Worm (Caenorhabditis elegans) whole organism, L1 larva: ENCODE data around the gene eif-3.L.
A peak's percentile ranks its signal among the peaks of the same experiment; 100 is the strongest.

Experiments used
- C34B4.2 ChIP-seq: sonication (generic microtip); optimal IDR thresholded peaks from 2 replicates; lab custom pipeline; 2017; ENCODE audit warnings: mild to moderate bottlenecking, missing genetic modification characterization, missing compliant biosample characterization
- elt-2 ChIP-seq: sonication (generic microtip); optimal IDR thresholded peaks from 2 replicates; lab custom pipeline; 2016; ENCODE audit warnings: missing genetic modification characterization, mild to moderate bottlenecking, inconsistent platforms, missing compliant biosample characterization, missing genetic modification reagents
- lsy-2 ChIP-seq, 2 experiments: fragments of 150-350 bp; optimal IDR thresholded peaks; 2 replicates each; lab custom pipeline; 2014; ENCODE audit warnings: missing biosample characterization in 2 of 2, missing genetic modification characterization in 2 of 2
- mab-9 ChIP-seq: fragments of 200-800 bp; sonication (Bioruptor generic); IDR thresholded peaks from 2 replicates; pipeline ENCODE4 v1.3.6; 2022; ENCODE audit warnings: missing genetic modification reagents, missing genetic modification characterization, missing compliant biosample characterization
- nhr-237 ChIP-seq: fragments of 150-350 bp; optimal IDR thresholded peaks from 2 replicates; lab custom pipeline; 2014; ENCODE audit warnings: missing biosample characterization, missing genetic modification characterization
- pag-3 ChIP-seq: sonication (generic microtip); optimal IDR thresholded peaks from 2 replicates; lab custom pipeline; 2017; ENCODE audit warnings: missing genetic modification characterization, mild to moderate bottlenecking, missing compliant biosample characterization, antibody characterized with exemption, borderline replicate concordance; ENCODE audit not compliant: insufficient read depth
- pax-3 ChIP-seq: fragments of 200-800 bp; sonication (Bioruptor generic); optimal IDR thresholded peaks from 2 replicates; lab custom pipeline; 2018; ENCODE audit warnings: mild to moderate bottlenecking, missing genetic modification characterization, moderate library complexity, missing compliant biosample characterization
- rnt-1 ChIP-seq: sonication (generic microtip); optimal IDR thresholded peaks from 2 replicates; lab custom pipeline; 2016; ENCODE audit warnings: mild to moderate bottlenecking, missing genetic modification characterization, moderate library complexity, missing compliant biosample characterization
- sox-4 ChIP-seq: sonication (generic microtip); optimal IDR thresholded peaks from 2 replicates; lab custom pipeline; 2016; ENCODE audit warnings: missing genetic modification characterization, missing compliant biosample characterization
- sptf-1 ChIP-seq: fragments of 150-350 bp; optimal IDR thresholded peaks from 2 replicates; lab custom pipeline; 2014; ENCODE audit warnings: missing biosample characterization, missing genetic modification characterization
- tbx-2 ChIP-seq: sonication (generic microtip); optimal IDR thresholded peaks from 2 replicates; lab custom pipeline; 2016; ENCODE audit warnings: missing genetic modification characterization, missing compliant biosample characterization

ce11 chrII:5585788-5586187 is 36.5 kb downstream of the eif-3.L start, which contains the start of gene lys-8:
- TF ChIP-seq lsy-2 (tag; optimal IDR thresholded peaks at IDR 0.05; lab: Kevin White, UChicago) (no peak), tbx-2 (tag; lab: Kevin White, UChicago) (no peak), pax-3 (tag; lab: Kevin White, UChicago) (no peak), elt-2 (peak; percentile 99), rnt-1 (tag; lab: Kevin White, UChicago) (no peak), nhr-237 (tag; lab: Kevin White, UChicago) (no peak), mab-9 (GFP tag; lab: Robert Waterston, UW) (no peak), pag-3 (tag; lab: Kevin White, UChicago) (no peak), sox-4 (tag; lab: Kevin White, UChicago) (no peak), C34B4.2 (tag; lab: Kevin White, UChicago) (no peak), sptf-1 (tag; lab: Kevin White, UChicago) (no peak)
